Worm (Caenorhabditis elegans): ENCODE measurements around the gene R07E5.5.

R07E5.5 gene

ce11 chrIII:4397115-4397514 is at the start of gene R07E5.5:
Gene R07E5.5 (plus strand): TSS chrIII:4397415.
- no peak for TF ChIP-seq unc-62 (GFP tag; optimal IDR thresholded peaks at IDR 0.05)

ce11 chrIII:4349799-4350198 is 47.4 kb upstream of the R07E5.5 start, which contains the start of gene B0285.6:
Gene B0285.6 (plus strand): TSS chrIII:4350099.
- TF ChIP-seq unc-62 (GFP tag; optimal IDR thresholded peaks at IDR 0.05): no peak

ce11 chrIII:4356384-4356783 is 40.8 kb upstream of the R07E5.5 start, which contains the start of gene mnp-1:
Gene mnp-1 (plus strand): TSS chrIII:4356594.
- TF ChIP-seq unc-62 (GFP tag; optimal IDR thresholded peaks at IDR 0.05): no peak

ce11 chrIII:4357438-4357837 is 39.8 kb upstream of the R07E5.5 start:
- TF ChIP-seq unc-62 (GFP tag; optimal IDR thresholded peaks at IDR 0.05): no peak

DNA sequence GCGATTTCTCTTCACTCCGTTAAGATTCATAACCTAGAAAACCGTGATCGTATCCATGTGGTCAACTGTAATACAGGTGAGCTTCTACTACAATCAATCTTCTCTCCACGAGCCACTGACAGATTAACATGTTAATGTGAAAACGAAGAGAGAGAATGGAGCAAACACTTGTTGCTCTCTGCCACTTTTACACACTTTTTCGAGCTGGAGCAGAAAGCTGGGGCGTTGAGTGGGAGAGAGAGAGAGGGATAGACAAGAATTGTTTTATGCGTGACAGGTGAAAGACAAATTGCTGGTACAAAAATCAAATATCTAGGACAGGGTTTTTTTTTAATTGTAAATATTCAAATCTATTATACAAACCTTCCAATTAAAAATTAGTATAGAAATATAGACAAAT is 38.9 kb upstream of the R07E5.5 start:
- no peak for TF ChIP-seq unc-62 (GFP tag; optimal IDR thresholded peaks at IDR 0.05)

- TF ChIP-seq unc-62 (GFP tag; optimal IDR thresholded peaks at IDR 0.05): no peak
Measured at ce11 chrIII:4359208-4359607, 38.0 kb upstream of the R07E5.5 start.

- no peak for TF ChIP-seq unc-62 (GFP tag; optimal IDR thresholded peaks at IDR 0.05)
Measured at ce11 chrIII:4359900-4360299, 37.3 kb upstream of the R07E5.5 start.

DNA sequence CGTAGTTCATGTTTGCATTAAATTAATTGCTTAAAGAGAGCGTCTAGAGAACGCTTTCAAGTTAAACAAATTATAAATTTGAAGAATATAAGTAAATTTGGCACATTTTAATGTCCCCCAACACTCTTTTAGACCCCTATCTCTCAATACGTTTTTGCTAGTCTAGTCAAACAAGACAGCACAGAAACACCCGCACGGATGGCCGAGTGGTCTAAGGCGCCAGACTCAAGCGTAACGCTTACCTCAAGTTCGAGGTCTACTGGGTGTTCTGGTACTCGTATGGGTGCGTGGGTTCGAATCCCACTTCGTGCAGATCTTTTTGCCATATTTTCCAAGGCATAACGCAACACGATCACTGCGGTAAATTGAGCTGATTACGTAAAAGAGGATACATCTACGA is 34.9 kb upstream of the R07E5.5 start:
- TF ChIP-seq unc-62 (GFP tag; optimal IDR thresholded peaks at IDR 0.05): no peak

- TF ChIP-seq unc-62 (GFP tag; optimal IDR thresholded peaks at IDR 0.05): no peak
Measured at ce11 chrIII:4364974-4365373, 32.2 kb upstream of the R07E5.5 start, which contains the start of gene ckb-1. Gene ckb-1 (plus strand): TSS chrIII:4365274.

DNA sequence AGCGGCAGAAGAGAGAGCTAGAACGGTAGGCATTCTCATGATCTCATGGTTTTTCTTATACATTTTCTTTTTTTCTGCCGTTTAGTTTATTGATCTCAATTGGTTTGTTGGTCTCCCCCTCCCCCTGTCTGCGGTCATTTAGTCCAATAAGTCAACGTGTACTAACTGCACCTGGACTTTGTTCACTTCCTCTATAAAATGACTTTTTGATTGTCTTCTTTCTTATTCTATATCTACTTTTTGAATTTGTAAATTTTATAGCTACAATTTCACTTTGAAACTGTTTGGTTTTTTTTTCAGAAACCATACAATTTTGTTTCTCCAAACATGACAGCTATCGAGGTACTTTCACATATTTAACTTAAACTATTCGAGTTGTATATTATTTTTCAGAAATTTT is 29.6 kb upstream of the R07E5.5 start, which contains the start of gene ckb-2:
Gene ckb-2, plus strand, starts transcription at position 301 of the 400 bp plus-strand sequence.
- TF ChIP-seq unc-62 (GFP tag; optimal IDR thresholded peaks at IDR 0.05): no peak

DNA sequence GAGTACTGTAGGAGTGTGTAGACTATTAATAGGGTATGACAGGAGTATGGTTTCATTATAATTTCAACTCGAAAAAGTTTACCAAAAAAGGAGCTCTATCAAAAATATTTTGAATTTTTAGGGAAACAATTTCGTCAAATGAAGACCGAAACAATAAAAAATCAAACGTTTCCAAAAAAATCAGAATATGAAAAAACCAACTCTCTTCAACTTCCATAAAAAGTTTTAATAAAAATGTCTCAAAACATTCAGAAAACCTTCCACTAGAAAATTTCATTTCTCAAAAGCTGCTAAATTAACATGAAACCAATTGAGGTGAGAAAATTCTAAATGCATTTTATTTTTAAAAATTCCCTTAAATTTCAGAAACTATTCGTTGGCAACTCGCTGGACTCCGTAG is 26.6 kb upstream of the R07E5.5 start, which contains the start of gene ckb-3:
Gene ckb-3, plus strand, starts transcription at position 301 of the 400 bp plus-strand sequence.
- TF ChIP-seq unc-62 (GFP tag; optimal IDR thresholded peaks at IDR 0.05): no peak

DNA sequence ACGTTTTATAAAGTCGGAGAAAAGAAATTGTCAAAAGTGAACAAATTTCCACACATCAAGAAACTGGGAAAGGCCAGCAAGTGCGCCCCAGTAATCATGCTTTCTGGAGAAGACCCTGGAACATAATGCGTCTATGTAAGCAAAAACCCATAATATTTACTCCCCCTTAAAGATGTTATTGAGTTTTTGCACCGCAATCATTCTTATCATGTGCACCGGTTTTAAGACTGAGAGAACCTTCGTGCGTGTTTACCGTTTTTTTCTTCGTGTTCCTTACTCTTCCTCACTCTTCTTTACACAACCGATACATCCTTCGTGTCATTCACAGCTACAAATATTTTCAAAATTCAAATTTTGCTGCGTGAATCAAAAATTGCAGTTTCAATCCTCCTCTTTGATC is 24.3 kb upstream of the R07E5.5 start:
- no peak for TF ChIP-seq unc-62 (GFP tag; optimal IDR thresholded peaks at IDR 0.05)

DNA sequence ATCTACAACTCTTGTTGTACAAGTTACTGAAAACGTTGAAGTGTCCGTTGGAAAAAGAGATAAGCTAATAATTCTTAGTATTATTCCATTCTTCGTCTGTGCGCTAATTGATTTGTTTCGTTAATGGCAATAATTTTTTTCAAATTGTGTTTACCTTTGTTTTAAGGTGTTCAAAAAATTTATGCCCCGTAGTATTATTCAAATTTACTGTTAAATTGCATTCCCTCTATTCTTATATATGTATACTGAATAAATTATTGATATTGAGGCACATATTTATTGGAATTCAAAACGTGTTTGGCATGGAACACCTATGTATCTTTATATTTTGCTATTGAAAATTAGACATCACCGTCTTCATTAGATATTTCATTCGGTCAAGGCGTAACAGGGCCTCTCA is 22.4 kb upstream of the R07E5.5 start, which contains the start of gene pals-26:
Gene pals-26, plus strand, starts transcription at position 301 of the 400 bp plus-strand sequence.
- no peak for TF ChIP-seq unc-62 (GFP tag; optimal IDR thresholded peaks at IDR 0.05)

DNA sequence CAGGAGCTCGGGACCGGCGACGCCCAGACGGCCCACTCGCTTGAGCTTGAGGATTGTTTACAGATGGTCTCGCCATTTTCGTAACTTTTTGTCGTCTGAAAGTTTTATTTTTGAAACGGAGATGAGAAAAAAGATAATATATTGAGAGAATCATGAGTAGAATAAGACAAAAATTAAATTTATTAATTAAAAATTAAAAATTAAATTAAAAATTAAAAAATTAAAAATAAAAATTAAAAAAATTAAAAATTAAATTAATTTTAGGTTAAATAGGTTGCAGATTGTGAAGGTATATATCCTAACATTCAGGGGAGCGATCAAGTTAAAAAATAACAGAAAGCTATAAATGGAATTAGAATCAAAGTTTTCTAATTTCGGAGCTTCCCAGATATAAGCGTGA is 17.5 kb upstream of the R07E5.5 start, which contains the start of gene B0284.3:
Gene B0284.3, minus strand, starts transcription at position 101 of the 400 bp plus-strand sequence.
- TF ChIP-seq unc-62 (GFP tag; optimal IDR thresholded peaks at IDR 0.05): no peak

- TF ChIP-seq unc-62 (GFP tag; optimal IDR thresholded peaks at IDR 0.05): no peak
Measured at ce11 chrIII:4380835-4381234, 16.4 kb upstream of the R07E5.5 start.

DNA sequence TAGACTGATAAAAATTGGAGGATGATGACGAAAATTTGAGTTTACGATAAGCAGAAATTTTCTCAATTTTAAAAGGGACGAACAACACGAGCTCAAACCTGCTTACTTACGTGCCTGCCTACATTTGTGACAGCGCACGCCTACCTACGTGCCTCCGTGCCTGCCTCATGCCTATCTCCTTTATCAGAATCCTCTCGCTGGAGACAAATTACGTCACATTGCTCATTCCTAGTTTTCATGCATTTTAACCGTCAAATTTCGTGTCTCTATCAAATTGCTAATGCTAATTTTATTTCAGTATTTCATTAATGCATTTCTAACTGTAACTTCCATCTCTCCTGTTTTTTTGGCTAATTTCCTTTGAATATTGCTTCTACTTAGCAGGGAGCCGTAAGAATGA is 15.9 kb upstream of the R07E5.5 start, which contains the start of gene pals-27:
Gene pals-27, plus strand, starts transcription at position 301 of the 400 bp plus-strand sequence.
- TF ChIP-seq unc-62 (GFP tag; optimal IDR thresholded peaks at IDR 0.05): no peak

ce11 chrIII:4382118-4382517 is 15.1 kb upstream of the R07E5.5 start:
- no peak for TF ChIP-seq unc-62 (GFP tag; optimal IDR thresholded peaks at IDR 0.05)

ce11 chrIII:4384487-4384886 is 12.7 kb upstream of the R07E5.5 start, which contains the start of gene pals-28:
Gene pals-28 (plus strand): TSS chrIII:4384787.
- no peak for TF ChIP-seq unc-62 (GFP tag; optimal IDR thresholded peaks at IDR 0.05)
